Worm (Caenorhabditis elegans): Measurements from ENCODE around the gene ZK938.10.

The ZK938.10 gene

ce11 chrII:9891823-9892222 lies 41.0 kb upstream of the ZK938.10 start:
- TF ChIP-seq ham-2 (GFP tag; optimal IDR thresholded peaks at IDR 0.05): peak; percentile 76
- TF ChIP-seq elt-1 (tag; optimal IDR thresholded peaks at IDR 0.05; ENCODE audit: borderline replicate concordance, insufficient read depth): peak; percentile 96
- TF ChIP-seq bed-3 (GFP tag; optimal IDR thresholded peaks at IDR 0.05): no peak
- TF ChIP-seq nhr-2 (tag; optimal IDR thresholded peaks at IDR 0.05): peak; percentile 4
- peak; percentile 42 for TF ChIP-seq unc-62 (GFP tag; optimal IDR thresholded peaks at IDR 0.05)
- no peak for TF ChIP-seq cnd-1 (tag; optimal IDR thresholded peaks at IDR 0.05)

ce11 chrII:9891031-9891689 lies 40.3 kb upstream of the ZK938.10 start, which contains the start of gene vgln-1:
vgln-1 (minus strand) TSS chrII:9891081.
- TF ChIP-seq pha-4 (tag; optimal IDR thresholded peaks at IDR 0.05) (peak; percentile 20), sptf-1 (tag; optimal IDR thresholded peaks at IDR 0.05) (peak; percentile 7), nhr-2 (tag; optimal IDR thresholded peaks at IDR 0.05) (no peak)

ce11 chrII:9888549-9888948 lies 37.7 kb upstream of the ZK938.10 start:
- no peak for TF ChIP-seq bed-3 (GFP tag; optimal IDR thresholded peaks at IDR 0.05)
- TF ChIP-seq unc-62 (GFP tag; optimal IDR thresholded peaks at IDR 0.05): no peak
- no peak for TF ChIP-seq unc-39 (tag; optimal IDR thresholded peaks at IDR 0.05)
- TF ChIP-seq nhr-12 (tag; optimal IDR thresholded peaks at IDR 0.05): no peak
- TF ChIP-seq ztf-11 (tag; optimal IDR thresholded peaks at IDR 0.05): no peak

- TF ChIP-seq bed-3 (GFP tag; optimal IDR thresholded peaks at IDR 0.05) (no peak), hlh-1 (tag; optimal IDR thresholded peaks at IDR 0.05) (no peak)
Measured at ce11 chrII:9886216-9886615, 35.4 kb upstream of the ZK938.10 start, which contains the start of gene algn-8. algn-8 (minus strand) TSS chrII:9886442.

- TF ChIP-seq drap-1 (GFP tag; optimal IDR thresholded peaks at IDR 0.05) (no peak), hlh-1 (tag; optimal IDR thresholded peaks at IDR 0.05) (no peak), nhr-237 (tag; optimal IDR thresholded peaks at IDR 0.05) (no peak), zip-8 (tag; optimal IDR thresholded peaks at IDR 0.05) (peak; percentile 16), M03D4.4 (tag; optimal IDR thresholded peaks at IDR 0.05) (no peak), lsy-2 (tag; optimal IDR thresholded peaks at IDR 0.05) (no peak), tbx-8 (GFP tag; optimal IDR thresholded peaks at IDR 0.05) (no peak)
Measured at ce11 chrII:9880826-9881225, 30.0 kb upstream of the ZK938.10 start, which contains the start of gene C08H9.15. C08H9.15 (plus strand) TSS chrII:9881193.

- TF ChIP-seq ztf-11 (tag; optimal IDR thresholded peaks at IDR 0.05) (no peak), lin-32 (GFP tag; optimal IDR thresholded peaks at IDR 0.05) (no peak), elt-1 (tag; optimal IDR thresholded peaks at IDR 0.05; ENCODE audit: borderline replicate concordance, insufficient read depth) (no peak), snpc-4 (tag; optimal IDR thresholded peaks at IDR 0.05) (no peak), blmp-1 (tag; optimal IDR thresholded peaks at IDR 0.05) (peak; percentile 35), nhr-237 (tag; optimal IDR thresholded peaks at IDR 0.05) (no peak)
Measured at ce11 chrII:9879815-9880214, 29.0 kb upstream of the ZK938.10 start.

- no peak for TF ChIP-seq mab-5 (tag; optimal IDR thresholded peaks at IDR 0.05)
Measured at ce11 chrII:9874508-9875229, 23.8 kb upstream of the ZK938.10 start, which contains the start of the genes chil-2 and ctsa-3.2. chil-2 (minus strand) TSS chrII:9874608. ctsa-3.2 (plus strand) TSS chrII:9875179.

ce11 chrII:9872961-9873360 lies 22.1 kb upstream of the ZK938.10 start, which contains the start of gene chil-8:
chil-8 (minus strand) TSS chrII:9873061.
- no peak for TF ChIP-seq drap-1 (GFP tag; optimal IDR thresholded peaks at IDR 0.05)
- no peak for TF ChIP-seq lin-32 (GFP tag; optimal IDR thresholded peaks at IDR 0.05)
- no peak for TF ChIP-seq pha-4 (tag; optimal IDR thresholded peaks at IDR 0.05)
- TF ChIP-seq ztf-11 (tag; optimal IDR thresholded peaks at IDR 0.05): no peak
- TF ChIP-seq nhr-2 (tag; optimal IDR thresholded peaks at IDR 0.05): no peak
- TF ChIP-seq sem-2 (GFP tag; optimal IDR thresholded peaks at IDR 0.05): no peak
- TF ChIP-seq ceh-83 (GFP tag; optimal IDR thresholded peaks at IDR 0.05): no peak
- TF ChIP-seq snpc-4 (tag; optimal IDR thresholded peaks at IDR 0.05): no peak
- TF ChIP-seq flh-1 (GFP tag; optimal IDR thresholded peaks at IDR 0.05): no peak
- no peak for TF ChIP-seq nhr-12 (tag; optimal IDR thresholded peaks at IDR 0.05)
- TF ChIP-seq nhr-28 (tag; optimal IDR thresholded peaks at IDR 0.05): no peak
- no peak for TF ChIP-seq nhr-76 (tag; optimal IDR thresholded peaks at IDR 0.05)
- TF ChIP-seq bed-3 (GFP tag; optimal IDR thresholded peaks at IDR 0.05): no peak
- TF ChIP-seq mls-2 (tag; optimal IDR thresholded peaks at IDR 0.05): no peak

Measured in whole organism, mixed stage, embryonic.